Worm (Caenorhabditis elegans) whole organism, young adult: ENCODE data around the gene mbk-1.

ENCODE experiments used
- D2030.7 ChIP-seq: fragments of 200-800 bp; sonication (Bioruptor generic); IDR thresholded peaks from 2 replicates; pipeline ENCODE4 v1.3.6; 2022; ENCODE audit warnings: missing genetic modification reagents, missing genetic modification characterization, missing compliant biosample characterization
- F10E7.11 ChIP-seq: sonication (generic microtip); optimal IDR thresholded peaks from 2 replicates; lab custom pipeline; 2017; ENCODE audit warnings: mild to moderate bottlenecking, missing genetic modification characterization, moderate library complexity, missing compliant biosample characterization
- F23B12.7 ChIP-seq: sonication (generic microtip); optimal IDR thresholded peaks from 2 replicates; lab custom pipeline; 2017; ENCODE audit warnings: missing genetic modification characterization, mild to moderate bottlenecking, missing compliant biosample characterization, antibody characterized with exemption, moderate library complexity; ENCODE audit not compliant: insufficient read depth
- F55B11.4 ChIP-seq: sonication (generic microtip); optimal IDR thresholded peaks from 2 replicates; lab custom pipeline; 2016; ENCODE audit warnings: missing compliant biosample characterization, missing genetic modification characterization, borderline replicate concordance; ENCODE audit not compliant: insufficient read depth
- F57A8.1 ChIP-seq: fragments of 200-800 bp; sonication (Bioruptor generic); optimal IDR thresholded peaks from 2 replicates; lab custom pipeline; 2018; ENCODE audit warnings: mild to moderate bottlenecking, missing genetic modification characterization, moderate library complexity, missing compliant biosample characterization
- T26A5.8 ChIP-seq: sonication (generic microtip); optimal IDR thresholded peaks from 2 replicates; lab custom pipeline; 2016; ENCODE audit warnings: missing genetic modification characterization, missing compliant biosample characterization
- Y53G8AR.9 ChIP-seq: fragments of 200-800 bp; sonication (Bioruptor generic); conservative IDR thresholded peaks from 2 replicates; pipeline ENCODE4 v1.3.6; 2022; ENCODE audit warnings: missing genetic modification reagents, missing genetic modification characterization, missing compliant biosample characterization
- Y56A3A.18 ChIP-seq: fragments of 200-800 bp; sonication (Bioruptor generic); IDR thresholded peaks from 2 replicates; pipeline ENCODE4 v1.3.6; 2022; ENCODE audit warnings: missing genetic modification reagents, missing genetic modification characterization, missing compliant biosample characterization
- Y79H2A.3 ChIP-seq: fragments of 200-800 bp; sonication (Bioruptor generic); conservative IDR thresholded peaks from 2 replicates; pipeline ENCODE4 v1.3.6; 2022; ENCODE audit warnings: missing genetic modification reagents, missing genetic modification characterization, missing compliant biosample characterization
- ama-1 ChIP-seq, 3 experiments: fragments of 150-350 bp in 1 of 3; sonication (generic microtip) in 2 of 3; optimal IDR thresholded peaks; 2 replicates each; lab custom pipeline; 2014 to 2018; ENCODE audit warnings: missing biosample characterization in 2 of 3, missing genetic modification characterization in 2 of 3, missing genetic modification reagents in 2 of 3
- aptf-3 ChIP-seq: fragments of 200-800 bp; sonication (Bioruptor generic); IDR thresholded peaks from 2 replicates; pipeline ENCODE4 v1.3.6; 2022; ENCODE audit warnings: missing genetic modification characterization, missing compliant biosample characterization
- atf-7 ChIP-seq: sonication (generic microtip); optimal IDR thresholded peaks from 2 replicates; lab custom pipeline; 2017; ENCODE audit warnings: mild to moderate bottlenecking, missing genetic modification characterization, missing compliant biosample characterization
- athp-1 ChIP-seq: sonication (generic microtip); optimal IDR thresholded peaks from 2 replicates; lab custom pipeline; 2017; ENCODE audit warnings: mild to moderate bottlenecking, missing genetic modification characterization, missing compliant biosample characterization
- cebp-1 ChIP-seq, 2 experiments: fragments of 200-800 bp in 1 of 2; sonication (Bioruptor generic) in 1 of 2; sonication (generic microtip) in 1 of 2; IDR thresholded peaks in 1 of 2; optimal IDR thresholded peaks in 1 of 2; 2 replicates each; pipeline versions ENCODE4 v1.3.6 to Lab custom; 2017 to 2022; ENCODE audit warnings: missing compliant biosample characterization in 2 of 2, missing genetic modification characterization in 2 of 2, mild to moderate bottlenecking in 1 of 2, missing genetic modification reagents in 1 of 2, moderate library complexity in 1 of 2
- ceh-100 ChIP-seq: fragments of 200-800 bp; sonication (Bioruptor generic); IDR thresholded peaks from 2 replicates; pipeline ENCODE4 v1.3.6; 2022; ENCODE audit warnings: missing genetic modification reagents, missing genetic modification characterization, missing compliant biosample characterization
- chd-7 ChIP-seq: sonication (generic microtip); optimal IDR thresholded peaks from 2 replicates; lab custom pipeline; 2016; ENCODE audit warnings: mild to moderate bottlenecking, missing genetic modification characterization, moderate library complexity, missing compliant biosample characterization
- dox-1 ChIP-seq: fragments of 200-800 bp; sonication (Bioruptor generic); IDR thresholded peaks from 2 replicates; pipeline ENCODE4 v1.3.6; 2022; ENCODE audit warnings: missing genetic modification reagents, missing genetic modification characterization, missing compliant biosample characterization
- ets-4 ChIP-seq: fragments of 200-800 bp; sonication (Bioruptor generic); optimal IDR thresholded peaks from 2 replicates; lab custom pipeline; 2018; ENCODE audit warnings: mild to moderate bottlenecking, missing genetic modification characterization, missing compliant biosample characterization
- him-1 ChIP-seq: sonication (generic microtip); optimal IDR thresholded peaks from 2 replicates; lab custom pipeline; 2016; ENCODE audit warnings: missing genotype, missing genetic modification reagents, missing genetic modification characterization, missing compliant biosample characterization
- hlh-26 ChIP-seq: fragments of 200-800 bp; sonication (Bioruptor generic); conservative IDR thresholded peaks from 2 replicates; pipeline ENCODE4 v1.3.6; 2022; ENCODE audit warnings: missing genetic modification reagents, missing genetic modification characterization, missing compliant biosample characterization
- lag-1 ChIP-seq: fragments of 200-800 bp; sonication (Bioruptor generic); IDR thresholded peaks from 2 replicates; pipeline ENCODE4 v1.3.6; 2022; ENCODE audit warnings: missing genetic modification reagents, missing genetic modification characterization, missing compliant biosample characterization
- lin-40 ChIP-seq: sonication (generic microtip); optimal IDR thresholded peaks from 2 replicates; lab custom pipeline; 2016; ENCODE audit warnings: missing genetic modification characterization, mild to moderate bottlenecking, missing compliant biosample characterization, missing genotype, missing genetic modification reagents
- madf-10 ChIP-seq: sonication (generic microtip); optimal IDR thresholded peaks from 2 replicates; lab custom pipeline; 2016; ENCODE audit warnings: mild to moderate bottlenecking, missing genetic modification characterization, missing compliant biosample characterization
- madf-6 ChIP-seq: fragments of 200-800 bp; sonication (Bioruptor generic); IDR thresholded peaks from 2 replicates; pipeline ENCODE4 v1.3.6; 2022; ENCODE audit warnings: missing genetic modification reagents, missing genetic modification characterization, missing compliant biosample characterization
- madf-8 ChIP-seq: fragments of 200-800 bp; sonication (Bioruptor generic); conservative IDR thresholded peaks from 2 replicates; pipeline ENCODE4 v1.3.6; 2022; ENCODE audit warnings: missing genetic modification reagents, missing genetic modification characterization, missing compliant biosample characterization
- mcd-1 ChIP-seq: fragments of 200-800 bp; sonication (Bioruptor generic); IDR thresholded peaks from 2 replicates; pipeline ENCODE4 v1.3.6; 2022; ENCODE audit warnings: missing genetic modification reagents, missing genetic modification characterization, missing compliant biosample characterization
- mes-4 ChIP-seq: sonication (generic microtip); optimal IDR thresholded peaks from 2 replicates; lab custom pipeline; 2016; ENCODE audit warnings: missing genotype, missing genetic modification characterization, missing compliant biosample characterization
- nfya-1 ChIP-seq: sonication (generic microtip); optimal IDR thresholded peaks from 2 replicates; lab custom pipeline; 2017; ENCODE audit warnings: antibody characterized with exemption, missing compliant biosample characterization, missing genetic modification characterization, borderline replicate concordance; ENCODE audit not compliant: insufficient read depth
- nhr-120 ChIP-seq: fragments of 200-800 bp; sonication (Bioruptor generic); IDR thresholded peaks from 2 replicates; pipeline ENCODE4 v1.3.6; 2022; ENCODE audit warnings: missing genetic modification characterization, missing compliant biosample characterization
- nhr-27 ChIP-seq: fragments of 200-800 bp; sonication (Bioruptor generic); optimal IDR thresholded peaks from 2 replicates; lab custom pipeline; 2018; ENCODE audit warnings: mild to moderate bottlenecking, missing genetic modification characterization, moderate library complexity, missing compliant biosample characterization
- nhr-80 ChIP-seq: sonication (generic microtip); optimal IDR thresholded peaks from 2 replicates; lab custom pipeline; 2016; ENCODE audit warnings: missing genetic modification characterization, missing compliant biosample characterization
- nhr-90 ChIP-seq: sonication (generic microtip); optimal IDR thresholded peaks from 2 replicates; lab custom pipeline; 2016; ENCODE audit warnings: missing genotype, mild to moderate bottlenecking, missing genetic modification characterization, missing compliant biosample characterization
- pbrm-1 ChIP-seq: fragments of 200-800 bp; sonication (Bioruptor generic); IDR thresholded peaks from 2 replicates; pipeline ENCODE4 v1.3.6; 2022; ENCODE audit warnings: missing genetic modification reagents, missing genetic modification characterization, missing compliant biosample characterization
- rpc-1 ChIP-seq, 2 experiments: fragments of 150-350 bp in 1 of 2; sonication (generic microtip) in 1 of 2; optimal IDR thresholded peaks; 2 replicates each; lab custom pipeline; 2014 to 2018; ENCODE audit warnings: missing biosample characterization in 1 of 2, missing genetic modification characterization in 1 of 2, missing genetic modification reagents in 1 of 2, missing genotype in 1 of 2
- sdz-38 ChIP-seq: sonication (generic microtip); optimal IDR thresholded peaks from 2 replicates; lab custom pipeline; 2016; ENCODE audit warnings: missing genotype, missing genetic modification characterization, missing compliant biosample characterization
- snpc-1.1 ChIP-seq: sonication (generic microtip); optimal IDR thresholded peaks from 2 replicates; lab custom pipeline; 2017; ENCODE audit warnings: missing genetic modification characterization, mild to moderate bottlenecking, missing compliant biosample characterization, antibody characterized with exemption, moderate library complexity, missing genotype, missing genetic modification reagents; ENCODE audit not compliant: insufficient read depth
- snpc-1.3 ChIP-seq: sonication (generic microtip); optimal IDR thresholded peaks from 2 replicates; lab custom pipeline; 2017; ENCODE audit warnings: missing genetic modification characterization, mild to moderate bottlenecking, missing compliant biosample characterization, antibody characterized with exemption, moderate library complexity, missing genotype, missing genetic modification reagents; ENCODE audit not compliant: insufficient read depth
- snpc-3.4 ChIP-seq: sonication (generic microtip); optimal IDR thresholded peaks from 2 replicates; lab custom pipeline; 2017; ENCODE audit warnings: missing genetic modification characterization, mild to moderate bottlenecking, missing compliant biosample characterization, antibody characterized with exemption, moderate library complexity, missing genotype, missing genetic modification reagents
- snpc-4 ChIP-seq, 5 experiments: fragments of 150-350 bp in 1 of 5; sonication (generic microtip) in 4 of 5; optimal IDR thresholded peaks; 2 replicates each; lab custom pipeline; 2014 to 2018; ENCODE audit warnings: missing genetic modification characterization in 5 of 5, missing biosample characterization in 3 of 5, antibody characterized with exemption in 2 of 5, mild to moderate bottlenecking in 2 of 5, missing compliant biosample characterization in 2 of 5, missing genotype in 2 of 5, moderate library complexity in 2 of 5, missing genetic modification reagents in 1 of 5
- sptf-2 ChIP-seq: fragments of 200-800 bp; sonication (Bioruptor generic); optimal IDR thresholded peaks from 2 replicates; lab custom pipeline; 2018; ENCODE audit warnings: mild to moderate bottlenecking, missing genetic modification characterization, missing compliant biosample characterization
- tlf-1 ChIP-seq: fragments of 200-800 bp; sonication (Bioruptor generic); optimal IDR thresholded peaks from 2 replicates; lab custom pipeline; 2018; ENCODE audit warnings: mild to moderate bottlenecking, missing genetic modification characterization, missing compliant biosample characterization
- ztf-18 ChIP-seq: sonication (generic microtip); optimal IDR thresholded peaks from 2 replicates; lab custom pipeline; 2016; ENCODE audit warnings: missing genotype, mild to moderate bottlenecking, missing genetic modification characterization, missing compliant biosample characterization
- ztf-26 ChIP-seq: sonication (generic microtip); optimal IDR thresholded peaks from 2 replicates; lab custom pipeline; 2017; ENCODE audit warnings: missing genetic modification characterization, missing compliant biosample characterization

The mbk-1 gene

ce11 chrX:14818464-14819259 lies 5.7 kb downstream of the mbk-1 start, which contains the start of gene epn-1:
Gene epn-1, minus strand, starts transcription at chrX:14818514.
- peak; percentile 11 for TF ChIP-seq snpc-1.1 (tag; lab: Kevin White, UChicago)
- TF ChIP-seq T26A5.8 (tag; lab: Kevin White, UChicago), result no peak
- peak; percentile 50; the same call in 1 of the 2 replicates for TF ChIP-seq Y56A3A.18 (GFP tag; lab: Robert Waterston, UW)
- TF ChIP-seq mes-4 (tag; lab: Kevin White, UChicago), result no peak
- peak; percentile 98 for TF ChIP-seq madf-10
- 0 out of 2 replicates have a peak, but pooled peaks have one; percentile 40 for TF ChIP-seq nhr-120 (GFP tag; lab: Robert Waterston, UW)
- peak; percentile 95 for TF ChIP-seq Y53G8AR.9 (GFP tag; lab: Robert Waterston, UW)
- peak; percentile 88 for TF ChIP-seq mcd-1 (GFP tag; lab: Robert Waterston, UW)
- TF ChIP-seq ets-4, result peak; percentile 95
- peak; percentile 99 for TF ChIP-seq chd-7 (tag; lab: Kevin White, UChicago)
- TF ChIP-seq snpc-3.4, result no peak
- no peak for TF ChIP-seq snpc-1.3
- TF ChIP-seq ceh-100 (GFP tag; lab: Robert Waterston, UW), result peak; percentile 41; the same call in 1 of the 2 replicates
- no peak for TF ChIP-seq F57A8.1
- peak; percentile 81 for TF ChIP-seq ztf-18 (tag; lab: Kevin White, UChicago)
- no peak for TF ChIP-seq rpc-1 (optimal IDR thresholded peaks at IDR 0.05; lab: Kevin White, UChicago)
- no peak for TF ChIP-seq rpc-1 (tag; optimal IDR thresholded peaks at IDR 0.05; lab: Kevin White, UChicago)
- peak; percentile 96 for TF ChIP-seq athp-1
- TF ChIP-seq ztf-26 (tag; lab: Kevin White, UChicago), result peak; percentile 97
- TF ChIP-seq nhr-27, result peak; percentile 71
- TF ChIP-seq sdz-38, result no peak
- peak; percentile 99 for TF ChIP-seq atf-7
- TF ChIP-seq aptf-3 (GFP tag; lab: Robert Waterston, UW), result no peak
- TF ChIP-seq pbrm-1 (GFP tag; lab: Robert Waterston, UW), result peak; percentile 95
- TF ChIP-seq nfya-1 (tag; lab: Kevin White, UChicago), result no peak
- peak; percentile 59; the same call in 1 of the 2 replicates for TF ChIP-seq Y79H2A.3
- TF ChIP-seq F55B11.4, result no peak
- TF ChIP-seq nhr-80 (tag; lab: Kevin White, UChicago), result peak; percentile 99
- TF ChIP-seq snpc-4 (GFP tag; optimal IDR thresholded peaks at IDR 0.05; lab: Kevin White, UChicago), result peak; percentile 63
- TF ChIP-seq snpc-4 (tag; optimal IDR thresholded peaks at IDR 0.05; lab: Kevin White, UChicago), result peak in 3 of 4 experiments; percentile 80 to 89 (median 87)
- TF ChIP-seq him-1 (tag; lab: Kevin White, UChicago), result peak; percentile 2
- no peak for TF ChIP-seq D2030.7 (GFP tag; lab: Robert Waterston, UW)
- peak; percentile 73 for TF ChIP-seq cebp-1 (GFP tag; IDR thresholded peaks at IDR 0.05; lab: Robert Waterston, UW)
- peak; percentile 97 for TF ChIP-seq cebp-1 (tag; optimal IDR thresholded peaks at IDR 0.05; lab: Kevin White, UChicago)
- TF ChIP-seq lag-1, result 0 out of 2 replicates have a peak, but pooled peaks have one; percentile 64
- TF ChIP-seq tlf-1 (GFP tag; lab: Kevin White, UChicago), result peak; percentile 92
- no peak for TF ChIP-seq ama-1 (optimal IDR thresholded peaks at IDR 0.05; lab: Kevin White, UChicago)
- TF ChIP-seq ama-1 (GFP tag; optimal IDR thresholded peaks at IDR 0.05; lab: Kevin White, UChicago), result no peak
- peak; percentile 98 for TF ChIP-seq lin-40 (tag; lab: Kevin White, UChicago)
- TF ChIP-seq dox-1 (GFP tag; lab: Robert Waterston, UW), result peak; percentile 97
- no peak for TF ChIP-seq madf-8 (GFP tag; lab: Robert Waterston, UW)
- peak; percentile 56 for TF ChIP-seq sptf-2 (GFP tag; lab: Kevin White, UChicago)
- 0 out of 2 replicates have a peak, but pooled peaks have one; percentile 21 for TF ChIP-seq madf-6 (GFP tag; lab: Robert Waterston, UW)
- TF ChIP-seq F10E7.11, result peak; percentile 51
- TF ChIP-seq F23B12.7 (tag; lab: Kevin White, UChicago), result peak; percentile 34
- no peak for TF ChIP-seq hlh-26 (GFP tag; lab: Robert Waterston, UW)
- TF ChIP-seq nhr-90, result peak; percentile 94
